Fruit fly (Drosophila melanogaster): ENCODE data around the gene ck.

- TF ChIP-seq Gug (GFP tag; IDR thresholded peaks at IDR 0.05) = no peak
- no peak for TF ChIP-seq CG4318 (GFP tag; optimal IDR thresholded peaks at IDR 0.05)
- TF ChIP-seq CG7368 (GFP tag; optimal IDR thresholded peaks at IDR 0.05) = no peak
- no peak for TF ChIP-seq CG6163 (GFP tag; IDR thresholded peaks at IDR 0.05)
- no peak for TF ChIP-seq CG6808 (GFP tag; optimal IDR thresholded peaks at IDR 0.05)
- no peak for TF ChIP-seq esn (GFP tag; optimal IDR thresholded peaks at IDR 0.05)
- TF ChIP-seq CG16779 (tag; optimal IDR thresholded peaks at IDR 0.05) = no peak
- peak; percentile 24 for TF ChIP-seq Eip78C (GFP tag)
- no peak for TF ChIP-seq CG10669 (GFP tag; optimal IDR thresholded peaks at IDR 0.05)
- no peak for TF ChIP-seq CG31627 (GFP tag; optimal IDR thresholded peaks at IDR 0.05)
- TF ChIP-seq OdsH (GFP tag; optimal IDR thresholded peaks at IDR 0.05) = no peak
- no peak for TF ChIP-seq CG1621 (tag; optimal IDR thresholded peaks at IDR 0.05)
- TF ChIP-seq fkh (GFP tag; optimal IDR thresholded peaks at IDR 0.05) = no peak
- TF ChIP-seq Lpt (GFP tag; optimal IDR thresholded peaks at IDR 0.05) = no peak
Measured at dm6 chr2L:15066141-15066540, 8.5 kb upstream of the ck start.
